Worm (Caenorhabditis elegans) whole organism, L1 larva: ENCODE data around the gene egl-9.
A peak's percentile ranks its signal among the peaks of the same experiment; 100 is the strongest.

Experiments
- C04F5.9 ChIP-seq: sonication (generic microtip); optimal IDR thresholded peaks from 2 replicates; lab custom pipeline; 2016; ENCODE audit warnings: missing genetic modification characterization, missing compliant biosample characterization
- C16A3.4 ChIP-seq: fragments of 150-350 bp; optimal IDR thresholded peaks from 2 replicates; lab custom pipeline; 2014; ENCODE audit warnings: missing biosample characterization, missing genetic modification characterization
- ama-1 ChIP-seq: fragments of 150-350 bp; optimal IDR thresholded peaks from 2 replicates; lab custom pipeline; 2014
- ceh-63 ChIP-seq: fragments of 200-800 bp; sonication (Bioruptor generic); optimal IDR thresholded peaks from 2 replicates; lab custom pipeline; 2018; ENCODE audit warnings: mild to moderate bottlenecking, missing genetic modification characterization, missing compliant biosample characterization
- ceh-8 ChIP-seq: fragments of 200-800 bp; sonication (Bioruptor generic); optimal IDR thresholded peaks from 2 replicates; lab custom pipeline; 2018; ENCODE audit warnings: mild to moderate bottlenecking, missing genetic modification characterization, moderate library complexity, missing compliant biosample characterization
- ceh-82 ChIP-seq, 3 experiments: fragments of 150-350 bp in 1 of 3; sonication (generic microtip) in 2 of 3; optimal IDR thresholded peaks; 2 replicates each; lab custom pipeline; 2014 to 2017; ENCODE audit warnings: missing biosample characterization in 3 of 3, missing genetic modification characterization in 3 of 3
- ceh-88 ChIP-seq: fragments of 200-800 bp; sonication (Bioruptor generic); IDR thresholded peaks from 2 replicates; pipeline ENCODE4 v1.3.6; 2022; ENCODE audit warnings: missing genetic modification characterization, missing compliant biosample characterization
- ceh-90 ChIP-seq: sonication (generic microtip); optimal IDR thresholded peaks from 2 replicates; lab custom pipeline; 2016; ENCODE audit warnings: missing genetic modification characterization, missing compliant biosample characterization
- ces-1 ChIP-seq: fragments of 150-350 bp; optimal IDR thresholded peaks from 2 replicates; lab custom pipeline; 2014; ENCODE audit warnings: missing biosample characterization, missing genetic modification reagents, missing genetic modification characterization
- efl-1 ChIP-seq, 4 experiments: fragments of 150-350 bp; optimal IDR thresholded peaks in 3 of 4; peaks in 1 of 4; 1 replicate in 1 of 4; 2 replicates in 3 of 4; lab custom pipeline; 2014; ENCODE audit warnings: missing biosample characterization in 2 of 4, missing genetic modification characterization in 2 of 4, missing genetic modification reagents in 2 of 4
- efl-3 ChIP-seq: fragments of 200-800 bp; sonication (Bioruptor generic); optimal IDR thresholded peaks from 2 replicates; lab custom pipeline; 2018; ENCODE audit warnings: mild to moderate bottlenecking, missing genetic modification characterization, missing compliant biosample characterization
- egl-27 ChIP-seq, 2 experiments: fragments of 150-350 bp in 1 of 2; sonication (generic microtip); optimal IDR thresholded peaks; 3 replicates each; lab custom pipeline; 2017 to 2018; ENCODE audit warnings: missing biosample characterization in 2 of 2, missing genetic modification characterization in 2 of 2, missing genetic modification reagents in 2 of 2
- elt-2 ChIP-seq: sonication (generic microtip); optimal IDR thresholded peaks from 2 replicates; lab custom pipeline; 2016; ENCODE audit warnings: missing genetic modification characterization, mild to moderate bottlenecking, inconsistent platforms, missing compliant biosample characterization, missing genetic modification reagents
- ets-5 ChIP-seq: fragments of 200-800 bp; sonication (Bioruptor generic); IDR thresholded peaks from 2 replicates; pipeline ENCODE4 v1.3.6; 2022; ENCODE audit warnings: missing genetic modification characterization, missing compliant biosample characterization
- fkh-10 ChIP-seq: sonication (generic microtip); optimal IDR thresholded peaks from 2 replicates; lab custom pipeline; 2017; ENCODE audit warnings: missing biosample characterization, missing genetic modification reagents, missing genetic modification characterization
- fkh-8 ChIP-seq: sonication (generic microtip); optimal IDR thresholded peaks from 2 replicates; lab custom pipeline; 2016; ENCODE audit warnings: mild to moderate bottlenecking, missing genetic modification characterization, missing compliant biosample characterization
- hlh-4 ChIP-seq: sonication (generic microtip); optimal IDR thresholded peaks from 2 replicates; lab custom pipeline; 2016; ENCODE audit warnings: mild to moderate bottlenecking, missing genetic modification characterization, missing compliant biosample characterization
- irx-1 ChIP-seq: sonication (generic microtip); optimal IDR thresholded peaks from 2 replicates; lab custom pipeline; 2016; ENCODE audit warnings: missing genetic modification characterization, missing compliant biosample characterization
- isw-1 ChIP-seq: fragments of 200-800 bp; sonication (Bioruptor generic); IDR thresholded peaks from 2 replicates; pipeline ENCODE4 v1.3.6; 2022; ENCODE audit warnings: missing genetic modification characterization, missing compliant biosample characterization
- lin-13 ChIP-seq: fragments of 150-350 bp; optimal IDR thresholded peaks from 2 replicates; lab custom pipeline; 2014; ENCODE audit warnings: missing biosample characterization, missing genetic modification reagents, missing genetic modification characterization
- lin-14 ChIP-seq: fragments of 200-800 bp; sonication (Bioruptor generic); optimal IDR thresholded peaks from 2 replicates; lab custom pipeline; 2018; ENCODE audit warnings: mild to moderate bottlenecking, missing genetic modification characterization, moderate library complexity, missing compliant biosample characterization
- lin-35 ChIP-seq, 2 experiments: fragments of 150-350 bp; optimal IDR thresholded peaks; 2 replicates each; lab custom pipeline; 2014; ENCODE audit warnings: missing biosample characterization in 2 of 2, missing genetic modification characterization in 2 of 2, missing genetic modification reagents in 2 of 2
- lsy-2 ChIP-seq, 2 experiments: fragments of 150-350 bp; optimal IDR thresholded peaks; 2 replicates each; lab custom pipeline; 2014; ENCODE audit warnings: missing biosample characterization in 2 of 2, missing genetic modification characterization in 2 of 2
- mab-9 ChIP-seq: fragments of 200-800 bp; sonication (Bioruptor generic); IDR thresholded peaks from 2 replicates; pipeline ENCODE4 v1.3.6; 2022; ENCODE audit warnings: missing genetic modification reagents, missing genetic modification characterization, missing compliant biosample characterization
- mdl-1 ChIP-seq, 2 experiments: fragments of 150-350 bp; optimal IDR thresholded peaks; 2 replicates each; lab custom pipeline; 2014 to 2017; ENCODE audit warnings: missing biosample characterization in 2 of 2, missing genetic modification characterization in 2 of 2, inconsistent platforms in 1 of 2
- mef-2 ChIP-seq: fragments of 150-350 bp; optimal IDR thresholded peaks from 2 replicates; lab custom pipeline; 2014; ENCODE audit warnings: missing biosample characterization, missing genetic modification characterization
- mep-1 ChIP-seq: fragments of 150-350 bp; optimal IDR thresholded peaks from 2 replicates; lab custom pipeline; 2014; ENCODE audit warnings: missing biosample characterization, missing genetic modification characterization
- nhr-12 ChIP-seq: sonication (generic microtip); optimal IDR thresholded peaks from 2 replicates; lab custom pipeline; 2017; ENCODE audit warnings: missing biosample characterization, missing genetic modification characterization
- nhr-19 ChIP-seq: fragments of 200-800 bp; sonication (Bioruptor generic); conservative IDR thresholded peaks from 2 replicates; pipeline ENCODE4 v1.3.6; 2022; ENCODE audit warnings: missing genetic modification characterization, missing compliant biosample characterization
- nhr-20 ChIP-seq: sonication (generic microtip); optimal IDR thresholded peaks from 2 replicates; lab custom pipeline; 2016; ENCODE audit warnings: mild to moderate bottlenecking, missing genetic modification characterization, missing compliant biosample characterization
- nhr-237 ChIP-seq: fragments of 150-350 bp; optimal IDR thresholded peaks from 2 replicates; lab custom pipeline; 2014; ENCODE audit warnings: missing biosample characterization, missing genetic modification characterization
- nhr-28 ChIP-seq: fragments of 150-350 bp; optimal IDR thresholded peaks from 2 replicates; lab custom pipeline; 2014; ENCODE audit warnings: missing biosample characterization, missing genetic modification characterization
- nhr-47 ChIP-seq: sonication (generic microtip); optimal IDR thresholded peaks from 2 replicates; lab custom pipeline; 2016; ENCODE audit warnings: mild to moderate bottlenecking, missing genetic modification characterization, moderate library complexity, missing compliant biosample characterization
- nhr-71 ChIP-seq: sonication (generic microtip); optimal IDR thresholded peaks from 2 replicates; lab custom pipeline; 2016; ENCODE audit warnings: mild to moderate bottlenecking, missing genetic modification characterization, moderate library complexity, missing compliant biosample characterization
- nhr-76 ChIP-seq: sonication (generic microtip); optimal IDR thresholded peaks from 2 replicates; lab custom pipeline; 2017; ENCODE audit warnings: missing biosample characterization, missing genetic modification characterization
- nhr-84 ChIP-seq: sonication (generic microtip); optimal IDR thresholded peaks from 2 replicates; lab custom pipeline; 2017; ENCODE audit warnings: missing biosample characterization, missing genetic modification characterization
- nhr-90 ChIP-seq: sonication (generic microtip); optimal IDR thresholded peaks from 2 replicates; lab custom pipeline; 2016; ENCODE audit warnings: mild to moderate bottlenecking, missing genetic modification characterization, missing compliant biosample characterization; ENCODE audit not compliant: poor library complexity
- pax-3 ChIP-seq: fragments of 200-800 bp; sonication (Bioruptor generic); optimal IDR thresholded peaks from 2 replicates; lab custom pipeline; 2018; ENCODE audit warnings: mild to moderate bottlenecking, missing genetic modification characterization, moderate library complexity, missing compliant biosample characterization
- pqm-1 ChIP-seq: sonication (generic microtip); optimal IDR thresholded peaks from 3 replicates; lab custom pipeline; 2017; ENCODE audit warnings: missing biosample characterization, missing genetic modification characterization
- rnt-1 ChIP-seq: sonication (generic microtip); optimal IDR thresholded peaks from 2 replicates; lab custom pipeline; 2016; ENCODE audit warnings: mild to moderate bottlenecking, missing genetic modification characterization, moderate library complexity, missing compliant biosample characterization
- snpc-4 ChIP-seq: fragments of 150-350 bp; optimal IDR thresholded peaks from 2 replicates; lab custom pipeline; 2014; ENCODE audit warnings: missing biosample characterization, missing genetic modification characterization
- swsn-7 ChIP-seq: sonication (generic microtip); optimal IDR thresholded peaks from 2 replicates; lab custom pipeline; 2016; ENCODE audit warnings: missing genetic modification characterization, missing compliant biosample characterization
- tbx-2 ChIP-seq: sonication (generic microtip); optimal IDR thresholded peaks from 2 replicates; lab custom pipeline; 2016; ENCODE audit warnings: missing genetic modification characterization, missing compliant biosample characterization
- unc-30 ChIP-seq: sonication (generic microtip); optimal IDR thresholded peaks from 2 replicates; lab custom pipeline; 2017; ENCODE audit warnings: missing biosample characterization, missing genetic modification characterization
- unc-62 ChIP-seq: fragments of 150-350 bp; optimal IDR thresholded peaks from 2 replicates; lab custom pipeline; 2014; ENCODE audit warnings: missing biosample characterization, missing genetic modification reagents, missing genetic modification characterization
- xbp-1 ChIP-seq: sonication (generic microtip); optimal IDR thresholded peaks from 2 replicates; lab custom pipeline; 2016; ENCODE audit warnings: missing genetic modification characterization, missing compliant biosample characterization
- zag-1 ChIP-seq: fragments of 150-350 bp; optimal IDR thresholded peaks from 2 replicates; lab custom pipeline; 2014; ENCODE audit warnings: missing biosample characterization, missing genetic modification characterization
- ztf-11 ChIP-seq, 2 experiments: sonication (generic microtip); optimal IDR thresholded peaks; 2 replicates each; lab custom pipeline; 2016 to 2017; ENCODE audit warnings: missing genetic modification characterization in 2 of 2, missing biosample characterization in 1 of 2, missing compliant biosample characterization in 1 of 2

egl-9 gene

ce11 chrV:10468190-10468589, at the start of gene egl-9:
Gene egl-9, plus strand, starts transcription at chrV:10468517.
- TF ChIP-seq nhr-71 (tag; lab: Kevin White, UChicago) (peak; percentile 32), ets-5 (GFP tag; lab: Robert Waterston, UW) (no peak), mep-1 (peak; percentile 5), ama-1 (lab: Kevin White, UChicago) (peak; percentile 64), swsn-7 (tag; lab: Kevin White, UChicago) (no peak), lin-35 (GFP tag; optimal IDR thresholded peaks at IDR 0.05; lab: Kevin White, UChicago) (peak in 1 of 2 experiments; percentile 32), fkh-8 (tag; lab: Kevin White, UChicago) (no peak), pax-3 (tag; lab: Kevin White, UChicago) (no peak), egl-27 (tag; optimal IDR thresholded peaks at IDR 0.05; lab: Kevin White, UChicago) (no peak), lin-14 (peak; percentile 15), lsy-2 (tag; optimal IDR thresholded peaks at IDR 0.05; lab: Kevin White, UChicago) (no peak), mdl-1 (tag; optimal IDR thresholded peaks at IDR 0.05; lab: Kevin White, UChicago) (peak in 1 of 2 experiments; percentile 27), pqm-1 (no peak), irx-1 (no peak), C04F5.9 (tag; lab: Kevin White, UChicago) (no peak), ztf-11 (tag; optimal IDR thresholded peaks at IDR 0.05; lab: Kevin White, UChicago) (no peak), nhr-20 (tag; lab: Kevin White, UChicago) (peak; percentile 8), nhr-19 (GFP tag; lab: Robert Waterston, UW) (no peak), zag-1 (no peak), nhr-90 (tag; lab: Kevin White, UChicago) (no peak), ceh-82 (tag; optimal IDR thresholded peaks at IDR 0.05; lab: Kevin White, UChicago) (no peak), lin-13 (GFP tag; lab: Kevin White, UChicago) (no peak), elt-2 (tag; lab: Kevin White, UChicago) (peak; percentile 68), efl-1 (optimal IDR thresholded peaks at IDR 0.05; lab: Kevin White, UChicago) (no peak), efl-1 (GFP tag; optimal IDR thresholded peaks at IDR 0.05 in 1 of 2; lab: Kevin White, UChicago) (no peak), rnt-1 (tag; lab: Kevin White, UChicago) (no peak), ceh-63 (GFP tag; lab: Kevin White, UChicago) (no peak), nhr-76 (tag; lab: Kevin White, UChicago) (no peak), C16A3.4 (tag; lab: Kevin White, UChicago) (no peak), efl-3 (no peak), fkh-10 (GFP tag; lab: Kevin White, UChicago) (no peak), nhr-28 (tag; lab: Kevin White, UChicago) (no peak), unc-62 (no peak), unc-30 (tag; lab: Kevin White, UChicago) (no peak), tbx-2 (tag; lab: Kevin White, UChicago) (no peak), nhr-47 (tag; lab: Kevin White, UChicago) (no peak), ceh-8 (GFP tag; lab: Kevin White, UChicago) (no peak), nhr-237 (no peak), nhr-12 (tag; lab: Kevin White, UChicago) (no peak), mef-2 (tag; lab: Kevin White, UChicago) (no peak), ceh-90 (tag; lab: Kevin White, UChicago) (no peak), ces-1 (no peak), ceh-88 (GFP tag; lab: Robert Waterston, UW) (no peak), mab-9 (GFP tag; lab: Robert Waterston, UW) (no peak), nhr-84 (tag; lab: Kevin White, UChicago) (no peak), isw-1 (no peak), snpc-4 (tag; lab: Kevin White, UChicago) (no peak), hlh-4 (tag; lab: Kevin White, UChicago) (no peak), xbp-1 (tag; lab: Kevin White, UChicago) (no peak)
